Fruit fly (Drosophila melanogaster) whole organism, wandering third instar larva: Measurements from ENCODE around the gene Pink1.

Experiments used
- Abd-B ChIP-seq: fragments of >200 bp; optimal IDR thresholded peaks from 2 replicates; lab custom pipeline; 2017; ENCODE audit warnings: missing biosample characterization, missing genetic modification characterization
- Hr78 ChIP-seq: fragments of >200 bp; optimal IDR thresholded peaks from 2 replicates; lab custom pipeline; 2017; ENCODE audit warnings: missing biosample characterization, missing genetic modification characterization
- Mio ChIP-seq: sonication (Bioruptor generic); optimal IDR thresholded peaks from 2 replicates; lab custom pipeline; 2016; ENCODE audit warnings: missing biosample characterization, missing genetic modification characterization
- Myc ChIP-seq: fragments of >200 bp; optimal IDR thresholded peaks from 2 replicates; lab custom pipeline; 2017
- N ChIP-seq: fragments of >200 bp; optimal IDR thresholded peaks from 2 replicates; lab custom pipeline; 2018; ENCODE audit warnings: missing biosample characterization, missing external identifiers, missing genetic modification characterization
- Rel ChIP-seq, 2 experiments: fragments of 200-800 bp; sonication (Bioruptor generic) in 1 of 2; optimal IDR thresholded peaks; 2 replicates in 1 of 2; 3 replicates in 1 of 2; lab custom pipeline; 2016 to 2019; ENCODE audit warnings: mild to moderate bottlenecking in 2 of 2, missing biosample characterization in 2 of 2, missing genetic modification characterization in 2 of 2, moderate library complexity in 1 of 2
- br ChIP-seq: fragments of 200-800 bp; sonication (Bioruptor generic); optimal IDR thresholded peaks from 2 replicates; lab custom pipeline; 2016; ENCODE audit warnings: missing biosample characterization, missing genetic modification characterization
- h ChIP-seq: fragments of 200-800 bp; sonication (Bioruptor generic); optimal IDR thresholded peaks from 3 replicates; lab custom pipeline; 2016; ENCODE audit warnings: missing biosample characterization, mild to moderate bottlenecking, missing genetic modification characterization
- pan ChIP-seq: fragments of >200 bp; optimal IDR thresholded peaks from 2 replicates; lab custom pipeline; 2017
- psq ChIP-seq: fragments of 200-800 bp; sonication (Bioruptor generic); optimal IDR thresholded peaks from 3 replicates; lab custom pipeline; 2017; ENCODE audit warnings: missing biosample characterization, mild to moderate bottlenecking, missing genetic modification characterization, moderate library complexity
- woc ChIP-seq: sonication (Bioruptor generic); optimal IDR thresholded peaks from 2 replicates; lab custom pipeline; 2016; ENCODE audit warnings: missing biosample characterization, mild to moderate bottlenecking, missing genetic modification characterization

DNA sequence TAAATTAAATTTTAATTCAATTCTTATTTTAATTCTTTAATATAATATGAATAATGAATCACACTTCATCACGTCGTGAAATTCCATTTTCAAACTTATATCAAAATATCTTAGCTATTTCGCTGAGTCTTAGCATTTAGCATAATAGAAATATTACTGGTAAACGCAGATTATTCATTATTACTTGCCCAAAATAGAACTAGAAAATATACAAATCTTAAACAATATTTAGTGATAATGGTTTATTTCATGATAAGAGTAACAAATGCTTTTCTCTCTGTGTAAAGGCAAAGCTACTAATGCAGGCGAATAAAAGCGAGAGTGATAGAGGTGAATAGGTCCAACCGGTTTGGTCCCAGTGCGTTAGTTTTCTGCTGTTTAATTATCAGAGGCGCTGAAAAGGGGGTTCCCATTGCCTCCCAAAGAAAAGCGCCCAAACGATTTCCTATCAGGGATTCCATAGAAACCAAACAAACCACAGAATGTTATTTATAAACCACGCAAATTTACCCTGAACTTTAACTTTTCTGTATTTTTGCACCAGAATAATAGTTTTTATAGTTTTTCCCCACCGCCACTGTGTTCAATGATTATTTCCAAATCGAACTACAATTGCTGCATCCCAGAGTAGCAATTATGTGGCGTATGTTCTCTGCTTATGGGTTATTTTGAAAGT lies 20.6 kb upstream of the Pink1 start:
- TF ChIP-seq Abd-B (GFP tag; lab: Kevin White, UChicago) = no peak
- TF ChIP-seq pan (lab: Kevin White, UChicago) = no peak
- no peak for TF ChIP-seq br (GFP tag; lab: Kevin White, UChicago)
- no peak for TF ChIP-seq Mio (GFP tag; lab: Kevin White, UChicago)
- TF ChIP-seq N (GFP tag; lab: Kevin White, UChicago) = no peak
- TF ChIP-seq Myc (lab: Kevin White, UChicago) = no peak
- no peak for TF ChIP-seq h
- TF ChIP-seq Rel (GFP tag; optimal IDR thresholded peaks at IDR 0.05; lab: Kevin White, UChicago) = no peak
- no peak for TF ChIP-seq Rel (tag; optimal IDR thresholded peaks at IDR 0.05; lab: Kevin White, UChicago)
- no peak for TF ChIP-seq psq (GFP tag; lab: Kevin White, UChicago)
- no peak for TF ChIP-seq Hr78 (GFP tag; lab: Kevin White, UChicago)
- TF ChIP-seq woc (GFP tag; lab: Kevin White, UChicago) = no peak
